Fruit fly (Drosophila melanogaster) whole organism, prepupa: ENCODE data around the gene Pdf.

Experiments used
- Blimp-1 ChIP-seq: fragments of 200-800 bp; sonication (Bioruptor generic); optimal IDR thresholded peaks from 3 replicates; lab custom pipeline; 2017; ENCODE audit warnings: missing biosample characterization, missing genetic modification characterization, mild to moderate bottlenecking, moderate library complexity, missing genetic modification reagents
- CG10631 ChIP-seq: fragments of 200-800 bp; sonication (Bioruptor generic); optimal IDR thresholded peaks from 2 replicates; lab custom pipeline; 2016; ENCODE audit warnings: missing biosample characterization, missing genetic modification characterization
- CG11294 ChIP-seq: fragments of 200-800 bp; sonication (Bioruptor generic); IDR thresholded peaks from 2 replicates; pipeline ENCODE4 v1.3.6; 2022; ENCODE audit warnings: missing biosample characterization, missing genetic modification characterization
- CG11902 ChIP-seq: fragments of 200-800 bp; sonication (Bioruptor generic); optimal IDR thresholded peaks from 3 replicates; lab custom pipeline; 2016; ENCODE audit warnings: missing biosample characterization, missing genetic modification characterization
- CG15336 ChIP-seq: fragments of 200-800 bp; sonication (Bioruptor generic); IDR thresholded peaks from 2 replicates; pipeline ENCODE4 v1.3.6; 2022; ENCODE audit warnings: missing biosample characterization, missing genetic modification characterization
- CG1621 ChIP-seq: fragments of 200-800 bp; sonication (Bioruptor generic); optimal IDR thresholded peaks from 3 replicates; lab custom pipeline; 2018; ENCODE audit warnings: missing biosample characterization, mild to moderate bottlenecking, missing genetic modification characterization
- CG16779 ChIP-seq: fragments of 200-800 bp; sonication (Bioruptor generic); optimal IDR thresholded peaks from 3 replicates; lab custom pipeline; 2017; ENCODE audit warnings: missing biosample characterization, mild to moderate bottlenecking, missing genetic modification characterization
- CG3032 ChIP-seq: fragments of 200-800 bp; optimal IDR thresholded peaks from 2 replicates; lab custom pipeline; 2019; ENCODE audit warnings: missing biosample characterization, mild to moderate bottlenecking, missing genetic modification characterization, moderate library complexity
- CG34406 ChIP-seq: fragments of 200-800 bp; sonication (Bioruptor generic); optimal IDR thresholded peaks from 3 replicates; lab custom pipeline; 2016; ENCODE audit warnings: missing biosample characterization, missing genetic modification characterization
- CG3919 ChIP-seq: fragments of 200-800 bp; sonication (Bioruptor generic); optimal IDR thresholded peaks from 3 replicates; lab custom pipeline; 2016; ENCODE audit warnings: missing biosample characterization, missing genetic modification characterization
- CG4318 ChIP-seq: fragments of 200-800 bp; sonication (Bioruptor generic); optimal IDR thresholded peaks from 3 replicates; lab custom pipeline; 2017; ENCODE audit warnings: missing biosample characterization, mild to moderate bottlenecking, missing genetic modification characterization
- CG6163 ChIP-seq: fragments of 200-800 bp; sonication (Bioruptor generic); IDR thresholded peaks from 3 replicates; pipeline ENCODE4 v1.3.6; 2022; ENCODE audit warnings: missing biosample characterization, missing genetic modification characterization
- CG6276 ChIP-seq: fragments of 200-800 bp; sonication (Bioruptor generic); optimal IDR thresholded peaks from 2 replicates; lab custom pipeline; 2017; ENCODE audit warnings: missing biosample characterization, mild to moderate bottlenecking, missing genetic modification characterization
- CG6792 ChIP-seq: fragments of 200-800 bp; sonication (Bioruptor generic); optimal IDR thresholded peaks from 3 replicates; lab custom pipeline; 2016; ENCODE audit warnings: missing biosample characterization, missing genetic modification characterization
- CG6808 ChIP-seq: fragments of 200-800 bp; sonication (Bioruptor generic); optimal IDR thresholded peaks from 3 replicates; lab custom pipeline; 2017; ENCODE audit warnings: missing biosample characterization, missing genetic modification characterization, mild to moderate bottlenecking, moderate library complexity, missing genetic modification reagents
- CG7368 ChIP-seq: fragments of 200-800 bp; sonication (Bioruptor generic); optimal IDR thresholded peaks from 3 replicates; lab custom pipeline; 2016; ENCODE audit warnings: missing biosample characterization, missing genetic modification characterization
- CG8119 ChIP-seq: fragments of 200-800 bp; sonication (Bioruptor generic); IDR thresholded peaks from 3 replicates; pipeline ENCODE4 v1.3.6; 2022; ENCODE audit warnings: missing biosample characterization, missing genetic modification characterization
- CG8632 ChIP-seq: fragments of 200-800 bp; sonication (Bioruptor generic); optimal IDR thresholded peaks from 3 replicates; lab custom pipeline; 2016; ENCODE audit warnings: missing biosample characterization, missing genetic modification characterization
- CG9139 ChIP-seq: fragments of 200-800 bp; sonication (Bioruptor generic); optimal IDR thresholded peaks from 3 replicates; lab custom pipeline; 2017; ENCODE audit warnings: missing biosample characterization, mild to moderate bottlenecking, missing genetic modification characterization
- Eip78C ChIP-seq: fragments of 200-800 bp; sonication (Bioruptor generic); peaks from one replicate; lab custom pipeline; 2016; ENCODE audit warnings: missing biosample characterization, missing genetic modification characterization
- Eip93F ChIP-seq: fragments of 200-800 bp; sonication (Bioruptor generic); optimal IDR thresholded peaks from 2 replicates; lab custom pipeline; 2016; ENCODE audit warnings: missing biosample characterization, mild to moderate bottlenecking, missing genetic modification characterization
- Ets21C ChIP-seq: fragments of 200-800 bp; sonication (Bioruptor generic); optimal IDR thresholded peaks from 3 replicates; lab custom pipeline; 2016; ENCODE audit warnings: missing biosample characterization, missing genetic modification characterization
- Ets96B ChIP-seq: fragments of 200-800 bp; optimal IDR thresholded peaks from 2 replicates; lab custom pipeline; 2019; ENCODE audit warnings: missing biosample characterization, mild to moderate bottlenecking, missing genetic modification characterization, moderate library complexity
- Gug ChIP-seq: fragments of 200-800 bp; sonication (Bioruptor generic); IDR thresholded peaks from 2 replicates; pipeline ENCODE4 v1.3.6; 2022; ENCODE audit warnings: missing biosample characterization, missing genetic modification characterization
- Hr38 ChIP-seq: sonication (Bioruptor generic); optimal IDR thresholded peaks from 2 replicates; lab custom pipeline; 2016; ENCODE audit warnings: missing biosample characterization, missing genetic modification characterization
- Hr4 ChIP-seq: fragments of 200-800 bp; sonication (Bioruptor generic); optimal IDR thresholded peaks from 3 replicates; lab custom pipeline; 2016; ENCODE audit warnings: missing biosample characterization, missing genetic modification characterization
- OdsH ChIP-seq: fragments of 200-800 bp; sonication (Bioruptor generic); optimal IDR thresholded peaks from 3 replicates; lab custom pipeline; 2016; ENCODE audit warnings: missing biosample characterization, missing genetic modification characterization
- Smox ChIP-seq: fragments of 200-800 bp; sonication (Bioruptor generic); optimal IDR thresholded peaks from 3 replicates; lab custom pipeline; 2016; ENCODE audit warnings: missing biosample characterization, missing genetic modification characterization
- Sox102F ChIP-seq: fragments of 200-800 bp; sonication (Bioruptor generic); optimal IDR thresholded peaks from 2 replicates; lab custom pipeline; 2016; ENCODE audit warnings: missing biosample characterization, mild to moderate bottlenecking, missing genetic modification characterization
- Sox14 ChIP-seq: fragments of 200-800 bp; sonication (Bioruptor generic); optimal IDR thresholded peaks from 3 replicates; lab custom pipeline; 2016; ENCODE audit warnings: missing biosample characterization, missing genetic modification characterization
- achi ChIP-seq: fragments of 200-800 bp; sonication (Bioruptor generic); optimal IDR thresholded peaks from 3 replicates; lab custom pipeline; 2016; ENCODE audit warnings: missing biosample characterization, missing genetic modification characterization
- acj6 ChIP-seq: fragments of 200-800 bp; sonication (Bioruptor generic); optimal IDR thresholded peaks from 3 replicates; lab custom pipeline; 2016; ENCODE audit warnings: missing biosample characterization, missing genetic modification characterization
- cyc ChIP-seq: fragments of 200-800 bp; sonication (Bioruptor generic); optimal IDR thresholded peaks from 3 replicates; lab custom pipeline; 2016; ENCODE audit warnings: missing biosample characterization, missing genetic modification characterization
- dsx ChIP-seq: fragments of 200-800 bp; optimal IDR thresholded peaks from 3 replicates; lab custom pipeline; 2019; ENCODE audit warnings: missing biosample characterization, mild to moderate bottlenecking, missing genetic modification characterization, moderate library complexity; ENCODE audit not compliant: poor library complexity, severe bottlenecking
- eg ChIP-seq: fragments of 200-800 bp; sonication (Bioruptor generic); IDR thresholded peaks from 3 replicates; pipeline ENCODE4 v1.3.6; 2022; ENCODE audit warnings: missing biosample characterization, missing genetic modification characterization
- esn ChIP-seq: fragments of 200-800 bp; sonication (Bioruptor generic); optimal IDR thresholded peaks from 2 replicates; lab custom pipeline; 2016; ENCODE audit warnings: missing biosample characterization, mild to moderate bottlenecking, missing genetic modification characterization, moderate library complexity
- fd59A ChIP-seq: fragments of 200-800 bp; sonication (Bioruptor generic); optimal IDR thresholded peaks from 2 replicates; lab custom pipeline; 2017; ENCODE audit warnings: missing biosample characterization, mild to moderate bottlenecking, missing genetic modification characterization, missing genetic modification reagents
- fd85E ChIP-seq: fragments of 200-800 bp; sonication (Bioruptor generic); optimal IDR thresholded peaks from 3 replicates; lab custom pipeline; 2016; ENCODE audit warnings: missing biosample characterization, missing genetic modification characterization
- fkh ChIP-seq: fragments of 200-800 bp; sonication (Bioruptor generic); optimal IDR thresholded peaks from 3 replicates; lab custom pipeline; 2017; ENCODE audit warnings: missing biosample characterization, mild to moderate bottlenecking, missing genetic modification characterization, moderate library complexity
- lz ChIP-seq: fragments of 200-800 bp; sonication (Bioruptor generic); optimal IDR thresholded peaks from 3 replicates; lab custom pipeline; 2016; ENCODE audit warnings: missing biosample characterization, missing genetic modification characterization
- net ChIP-seq: fragments of 200-800 bp; sonication (Bioruptor generic); optimal IDR thresholded peaks from 3 replicates; lab custom pipeline; 2016; ENCODE audit warnings: missing biosample characterization, missing genetic modification characterization
- pdm3 ChIP-seq: fragments of 200-800 bp; sonication (Bioruptor generic); optimal IDR thresholded peaks from 3 replicates; lab custom pipeline; 2016; ENCODE audit warnings: missing biosample characterization, missing genetic modification characterization
- salr ChIP-seq, 2 experiments: fragments of 200-800 bp; sonication (Bioruptor generic); optimal IDR thresholded peaks; 3 replicates each; lab custom pipeline; 2016 to 2018; ENCODE audit warnings: missing biosample characterization in 2 of 2, missing genetic modification characterization in 2 of 2, mild to moderate bottlenecking in 1 of 2
- spab ChIP-seq: fragments of 200-800 bp; sonication (Bioruptor generic); optimal IDR thresholded peaks from 2 replicates; lab custom pipeline; 2017; ENCODE audit warnings: missing biosample characterization, mild to moderate bottlenecking, missing genetic modification characterization, missing genetic modification reagents
- svp ChIP-seq: fragments of 200-800 bp; sonication (Bioruptor generic); peaks from one replicate; lab custom pipeline; 2016; ENCODE audit warnings: missing biosample characterization, missing genetic modification characterization
- topi ChIP-seq: fragments of 200-800 bp; sonication (Bioruptor generic); optimal IDR thresholded peaks from 3 replicates; lab custom pipeline; 2016; ENCODE audit warnings: missing biosample characterization, missing genetic modification characterization
- vri ChIP-seq: fragments of 200-800 bp; sonication (Bioruptor generic); optimal IDR thresholded peaks from 3 replicates; lab custom pipeline; 2016; ENCODE audit warnings: missing biosample characterization, mild to moderate bottlenecking, missing genetic modification characterization

Pdf gene

DNA sequence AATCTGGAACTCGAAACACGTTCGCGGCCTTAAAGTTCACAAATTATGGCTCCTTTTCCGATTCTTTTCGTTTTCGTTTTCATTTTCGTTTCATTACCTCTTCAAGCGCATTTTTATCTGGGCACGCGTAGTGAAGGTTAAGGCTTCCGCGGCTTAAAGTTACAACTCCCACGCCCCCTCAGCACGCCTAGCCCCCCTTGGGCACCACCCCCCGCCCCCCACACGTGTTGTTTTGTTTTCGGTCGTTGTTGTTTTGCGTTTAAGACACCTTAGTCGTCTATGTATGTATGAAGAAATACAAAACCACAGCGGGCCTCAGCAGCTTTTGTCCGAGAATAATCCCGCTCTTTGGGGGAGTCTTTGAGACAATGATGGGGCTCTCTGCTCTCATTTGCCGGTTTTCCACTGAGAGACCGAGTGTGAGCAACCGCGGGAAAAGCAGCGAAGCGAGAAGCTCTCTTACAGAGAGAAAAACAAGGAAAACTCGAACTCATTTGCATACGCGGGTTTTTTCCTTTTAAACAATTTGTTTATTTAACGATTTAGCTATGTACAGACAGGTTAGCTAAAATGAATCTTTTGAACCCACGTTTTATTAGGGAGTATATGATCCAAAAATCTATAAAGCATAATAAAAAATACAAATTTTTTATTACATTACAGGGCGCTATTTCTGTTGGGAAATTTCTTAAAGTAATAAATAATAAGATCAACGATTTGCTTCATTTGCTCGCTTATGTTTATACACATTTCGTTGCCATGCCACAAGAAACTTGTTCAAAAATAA, 6.4 kb upstream of the Pdf start (continued):
- TF ChIP-seq CG6808 (peak; percentile 60), fd59A (GFP tag; lab: Kevin White, UChicago) (no peak), CG11902 (GFP tag; lab: Kevin White, UChicago) (no peak), Sox102F (no peak), esn (peak; percentile 2), CG10631 (GFP tag; lab: Kevin White, UChicago) (peak; percentile 44), CG8632 (no peak), svp (GFP tag; lab: Kevin White, UChicago) (peak; percentile 30), CG7368 (GFP tag; lab: Kevin White, UChicago) (no peak), net (GFP tag; lab: Kevin White, UChicago) (peak; percentile 12)

DNA sequence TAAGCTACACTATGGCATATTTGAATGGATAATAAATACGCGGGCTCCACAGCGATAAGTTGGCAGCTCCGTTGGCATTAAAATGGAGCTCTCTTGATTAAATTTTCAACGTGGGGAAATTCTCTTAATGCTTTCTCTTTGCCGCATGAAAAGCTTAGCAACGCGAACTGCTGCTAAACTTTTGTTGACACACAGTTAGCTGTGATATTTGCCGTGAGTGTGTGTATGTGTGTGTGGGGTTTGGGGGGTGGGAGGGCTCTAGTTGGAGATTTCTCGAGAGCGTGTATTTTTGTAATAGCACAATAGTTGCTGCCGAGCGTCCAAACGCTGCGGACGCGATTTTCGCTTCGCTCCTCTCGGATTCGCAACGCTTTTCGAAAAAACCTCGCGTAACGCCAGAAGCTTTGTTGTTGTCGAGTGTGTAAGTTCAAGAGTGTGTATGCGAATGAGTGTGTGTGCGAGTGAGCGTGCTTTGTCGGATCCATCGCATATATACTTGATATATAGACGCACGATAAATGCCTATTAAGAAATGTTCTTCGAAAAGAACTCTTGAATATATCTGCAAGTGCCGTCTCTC, 5.4 kb upstream of the Pdf start, which contains the start of gene CG5455:
TSS of gene CG5455 (plus strand) at position 302 of the 580 bp plus-strand sequence.
- TF ChIP-seq fd85E (GFP tag; lab: Kevin White, UChicago) (peak; percentile 48), CG11294 (GFP tag; lab: Robert Waterston, UW) (peak; percentile 40; the same call in 1 of the 2 replicates), Ets21C (GFP tag; lab: Kevin White, UChicago) (no peak), Eip93F (no peak), fkh (peak; percentile 98), vri (GFP tag; lab: Kevin White, UChicago) (peak; percentile 74), Eip78C (GFP tag; lab: Kevin White, UChicago) (peak; percentile 30), topi (no peak), CG7368 (GFP tag; lab: Kevin White, UChicago) (peak; percentile 33), cyc (GFP tag; lab: Kevin White, UChicago) (no peak), Blimp-1 (GFP tag; lab: Kevin White, UChicago) (peak; percentile 16), lz (no peak), CG9139 (GFP tag; lab: Kevin White, UChicago) (peak; percentile 76), CG11902 (GFP tag; lab: Kevin White, UChicago) (no peak), esn (peak; percentile 5), CG1621 (tag; lab: Kevin White, UChicago) (peak; percentile 47), Hr4 (GFP tag; lab: Kevin White, UChicago) (no peak), Sox102F (peak; percentile 15), Smox (GFP tag; lab: Kevin White, UChicago) (no peak), Ets96B (tag; lab: Kevin White, UChicago) (peak; percentile 28), CG4318 (GFP tag; lab: Kevin White, UChicago) (no peak), eg (peak; percentile 88), CG6792 (GFP tag; lab: Kevin White, UChicago) (no peak), CG6276 (GFP tag; lab: Kevin White, UChicago) (no peak), CG34406 (GFP tag; lab: Kevin White, UChicago) (peak; percentile 5), OdsH (GFP tag; lab: Kevin White, UChicago) (no peak), Hr38 (no peak), achi (GFP tag; lab: Kevin White, UChicago) (no peak), dsx (GFP tag; lab: Kevin White, UChicago) (peak; percentile 72), CG3919 (GFP tag; lab: Kevin White, UChicago) (peak; percentile 61), pdm3 (no peak), acj6 (GFP tag; lab: Kevin White, UChicago) (no peak), CG6163 (GFP tag; lab: Robert Waterston, UW) (peak; percentile 75), CG16779 (peak; percentile 71), Sox14 (GFP tag; lab: Kevin White, UChicago) (peak; percentile 66), spab (GFP tag; lab: Kevin White, UChicago) (no peak), CG10631 (GFP tag; lab: Kevin White, UChicago) (peak; percentile 10), CG3032 (tag; lab: Kevin White, UChicago) (no peak), CG8119 (GFP tag; lab: Robert Waterston, UW) (peak; percentile 72; the same call in 2 of the 3 replicates), Gug (GFP tag; lab: Robert Waterston, UW) (peak; percentile 24; the same call in 1 of the 2 replicates), net (GFP tag; lab: Kevin White, UChicago) (peak; percentile 77), CG15336 (peak; percentile 56; the same call in 1 of the 2 replicates), salr (GFP tag; optimal IDR thresholded peaks at IDR 0.05; lab: Kevin White, UChicago) (peak in 1 of 2 experiments; percentile 2)
